Worm (Caenorhabditis elegans): Measurements from ENCODE around the gene K12H6.2.

- no peak for TF ChIP-seq ama-1 (optimal IDR thresholded peaks at IDR 0.05)
- TF ChIP-seq elt-1 (tag; optimal IDR thresholded peaks at IDR 0.05) = no peak
- no peak for TF ChIP-seq nhr-12 (tag; optimal IDR thresholded peaks at IDR 0.05)
- TF ChIP-seq snpc-4 (tag; optimal IDR thresholded peaks at IDR 0.05) = no peak
- TF ChIP-seq nhr-237 (tag; optimal IDR thresholded peaks at IDR 0.05) = no peak
Measured at ce11 chrII:2822435-2822920, 7.1 kb upstream of the K12H6.2 start, which contains the start of the genes fut-4 and K12H6.10.

Data from whole organism, L2 larva.